Worm (Caenorhabditis elegans) whole organism, young adult: ENCODE measurements around the gene far-3.
A peak's percentile ranks its signal among the peaks of the same experiment; 100 is the strongest.

Experiments used
- B0019.2 ChIP-seq: fragments of 200-800 bp; sonication (Bioruptor generic); conservative IDR thresholded peaks from 2 replicates; pipeline ENCODE4 v1.3.6; 2022; ENCODE audit warnings: missing genetic modification reagents, missing genetic modification characterization, missing compliant biosample characterization
- B0035.1 ChIP-seq: sonication (generic microtip); optimal IDR thresholded peaks from 2 replicates; lab custom pipeline; 2016; ENCODE audit warnings: missing genetic modification characterization, mild to moderate bottlenecking, missing compliant biosample characterization, missing genotype, missing genetic modification reagents
- C06A6.2 ChIP-seq: fragments of 200-800 bp; sonication (Bioruptor generic); conservative IDR thresholded peaks from 2 replicates; pipeline ENCODE4 v1.3.6; 2022; ENCODE audit warnings: missing genetic modification characterization, missing compliant biosample characterization
- C17E4.6 ChIP-seq: fragments of 200-800 bp; sonication (Bioruptor generic); IDR thresholded peaks from 2 replicates; pipeline ENCODE4 v1.3.6; 2022; ENCODE audit warnings: missing genetic modification reagents, missing genetic modification characterization, missing compliant biosample characterization
- D2030.7 ChIP-seq: fragments of 200-800 bp; sonication (Bioruptor generic); IDR thresholded peaks from 2 replicates; pipeline ENCODE4 v1.3.6; 2022; ENCODE audit warnings: missing genetic modification reagents, missing genetic modification characterization, missing compliant biosample characterization
- F23B12.7 ChIP-seq: sonication (generic microtip); optimal IDR thresholded peaks from 2 replicates; lab custom pipeline; 2017; ENCODE audit warnings: missing genetic modification characterization, mild to moderate bottlenecking, missing compliant biosample characterization, antibody characterized with exemption, moderate library complexity; ENCODE audit not compliant: insufficient read depth
- F39B2.1 ChIP-seq: fragments of 200-800 bp; sonication (Bioruptor generic); IDR thresholded peaks from 2 replicates; pipeline ENCODE4 v1.3.6; 2022; ENCODE audit warnings: missing genetic modification reagents, missing genetic modification characterization, missing compliant biosample characterization
- F49E8.2 ChIP-seq: sonication (generic microtip); optimal IDR thresholded peaks from 3 replicates; lab custom pipeline; 2017; ENCODE audit warnings: missing genetic modification characterization, mild to moderate bottlenecking, missing compliant biosample characterization, antibody characterized with exemption, moderate library complexity; ENCODE audit not compliant: insufficient read depth
- F55B11.4 ChIP-seq: sonication (generic microtip); optimal IDR thresholded peaks from 2 replicates; lab custom pipeline; 2016; ENCODE audit warnings: missing compliant biosample characterization, missing genetic modification characterization, borderline replicate concordance; ENCODE audit not compliant: insufficient read depth
- F57A8.1 ChIP-seq: fragments of 200-800 bp; sonication (Bioruptor generic); optimal IDR thresholded peaks from 2 replicates; lab custom pipeline; 2018; ENCODE audit warnings: mild to moderate bottlenecking, missing genetic modification characterization, moderate library complexity, missing compliant biosample characterization
- T07F8.4 ChIP-seq: sonication (generic microtip); optimal IDR thresholded peaks from 2 replicates; lab custom pipeline; 2016; ENCODE audit warnings: mild to moderate bottlenecking, missing genetic modification characterization, moderate library complexity, missing compliant biosample characterization
- Y53G8AR.9 ChIP-seq: fragments of 200-800 bp; sonication (Bioruptor generic); conservative IDR thresholded peaks from 2 replicates; pipeline ENCODE4 v1.3.6; 2022; ENCODE audit warnings: missing genetic modification reagents, missing genetic modification characterization, missing compliant biosample characterization
- Y95B8A.8 ChIP-seq: fragments of 200-800 bp; sonication (Bioruptor generic); IDR thresholded peaks from 2 replicates; pipeline ENCODE4 v1.3.6; 2022; ENCODE audit warnings: missing genetic modification reagents, missing genetic modification characterization, missing compliant biosample characterization
- aptf-3 ChIP-seq: fragments of 200-800 bp; sonication (Bioruptor generic); IDR thresholded peaks from 2 replicates; pipeline ENCODE4 v1.3.6; 2022; ENCODE audit warnings: missing genetic modification characterization, missing compliant biosample characterization
- athp-1 ChIP-seq: sonication (generic microtip); optimal IDR thresholded peaks from 2 replicates; lab custom pipeline; 2017; ENCODE audit warnings: mild to moderate bottlenecking, missing genetic modification characterization, missing compliant biosample characterization
- attf-3 ChIP-seq: fragments of 200-800 bp; sonication (Bioruptor generic); conservative IDR thresholded peaks from 2 replicates; pipeline ENCODE4 v1.3.6; 2022; ENCODE audit warnings: missing genetic modification reagents, missing genetic modification characterization, missing compliant biosample characterization
- bed-2 ChIP-seq: fragments of 200-800 bp; sonication (Bioruptor generic); IDR thresholded peaks from 2 replicates; pipeline ENCODE4 v1.3.6; 2022; ENCODE audit warnings: missing genetic modification reagents, missing genetic modification characterization, missing compliant biosample characterization
- ccch-3 ChIP-seq: fragments of 200-800 bp; sonication (Bioruptor generic); optimal IDR thresholded peaks from 2 replicates; lab custom pipeline; 2018; ENCODE audit warnings: mild to moderate bottlenecking, missing genetic modification characterization, missing compliant biosample characterization
- cebp-1 ChIP-seq, 2 experiments: fragments of 200-800 bp in 1 of 2; sonication (Bioruptor generic) in 1 of 2; sonication (generic microtip) in 1 of 2; IDR thresholded peaks in 1 of 2; optimal IDR thresholded peaks in 1 of 2; 2 replicates each; pipeline versions ENCODE4 v1.3.6 to Lab custom; 2017 to 2022; ENCODE audit warnings: missing compliant biosample characterization in 2 of 2, missing genetic modification characterization in 2 of 2, mild to moderate bottlenecking in 1 of 2, missing genetic modification reagents in 1 of 2, moderate library complexity in 1 of 2
- ceh-40 ChIP-seq: fragments of 200-800 bp; sonication (Bioruptor generic); IDR thresholded peaks from 2 replicates; pipeline ENCODE4 v1.3.6; 2022; ENCODE audit warnings: missing genetic modification characterization, missing compliant biosample characterization
- ceh-91 ChIP-seq: fragments of 200-800 bp; sonication (Bioruptor generic); IDR thresholded peaks from 2 replicates; pipeline ENCODE4 v1.3.6; 2022; ENCODE audit warnings: missing genetic modification reagents, missing genetic modification characterization, missing compliant biosample characterization
- dpff-1 ChIP-seq: sonication (generic microtip); optimal IDR thresholded peaks from 2 replicates; lab custom pipeline; 2017; ENCODE audit warnings: mild to moderate bottlenecking, missing genetic modification characterization, missing compliant biosample characterization
- dpl-1 ChIP-seq: fragments of 150-350 bp; optimal IDR thresholded peaks from 2 replicates; lab custom pipeline; 2014; ENCODE audit warnings: missing biosample characterization, missing genetic modification reagents, missing genetic modification characterization
- egl-18 ChIP-seq: fragments of 200-800 bp; sonication (Bioruptor generic); IDR thresholded peaks from 2 replicates; pipeline ENCODE4 v1.3.6; 2022; ENCODE audit warnings: missing genetic modification reagents, missing genetic modification characterization, missing compliant biosample characterization
- egl-44 ChIP-seq: fragments of 200-800 bp; sonication (Bioruptor generic); IDR thresholded peaks from 2 replicates; pipeline ENCODE4 v1.3.6; 2022; ENCODE audit warnings: missing genetic modification reagents, missing genetic modification characterization, missing compliant biosample characterization
- egrh-3 ChIP-seq: fragments of 200-800 bp; sonication (Bioruptor generic); IDR thresholded peaks from 2 replicates; pipeline ENCODE4 v1.3.6; 2022; ENCODE audit warnings: missing genetic modification reagents, missing genetic modification characterization, missing compliant biosample characterization
- ets-4 ChIP-seq: fragments of 200-800 bp; sonication (Bioruptor generic); optimal IDR thresholded peaks from 2 replicates; lab custom pipeline; 2018; ENCODE audit warnings: mild to moderate bottlenecking, missing genetic modification characterization, missing compliant biosample characterization
- hmg-20 ChIP-seq: fragments of 200-800 bp; sonication (Bioruptor generic); IDR thresholded peaks from 2 replicates; pipeline ENCODE4 v1.3.6; 2022; ENCODE audit warnings: missing genetic modification reagents, missing genetic modification characterization, missing compliant biosample characterization
- let-526 ChIP-seq: fragments of 200-800 bp; sonication (Bioruptor generic); IDR thresholded peaks from 2 replicates; pipeline ENCODE4 v1.3.6; 2022; ENCODE audit warnings: missing genetic modification reagents, missing genetic modification characterization, missing compliant biosample characterization
- lsy-27 ChIP-seq: sonication (generic microtip); optimal IDR thresholded peaks from 2 replicates; lab custom pipeline; 2017; ENCODE audit warnings: missing genetic modification characterization, mild to moderate bottlenecking, missing compliant biosample characterization, antibody characterized with exemption, missing genotype, borderline replicate concordance; ENCODE audit not compliant: insufficient read depth
- madf-10 ChIP-seq: sonication (generic microtip); optimal IDR thresholded peaks from 2 replicates; lab custom pipeline; 2016; ENCODE audit warnings: mild to moderate bottlenecking, missing genetic modification characterization, missing compliant biosample characterization
- madf-6 ChIP-seq: fragments of 200-800 bp; sonication (Bioruptor generic); IDR thresholded peaks from 2 replicates; pipeline ENCODE4 v1.3.6; 2022; ENCODE audit warnings: missing genetic modification reagents, missing genetic modification characterization, missing compliant biosample characterization
- mel-28 ChIP-seq: sonication (generic microtip); optimal IDR thresholded peaks from 2 replicates; lab custom pipeline; 2016; ENCODE audit warnings: borderline replicate concordance, mild to moderate bottlenecking, missing genetic modification characterization, missing compliant biosample characterization
- mes-4 ChIP-seq: sonication (generic microtip); optimal IDR thresholded peaks from 2 replicates; lab custom pipeline; 2016; ENCODE audit warnings: missing genotype, missing genetic modification characterization, missing compliant biosample characterization
- mxl-1 ChIP-seq: sonication (generic microtip); optimal IDR thresholded peaks from 2 replicates; lab custom pipeline; 2016; ENCODE audit warnings: missing genetic modification characterization, missing compliant biosample characterization
- nhr-120 ChIP-seq: fragments of 200-800 bp; sonication (Bioruptor generic); IDR thresholded peaks from 2 replicates; pipeline ENCODE4 v1.3.6; 2022; ENCODE audit warnings: missing genetic modification characterization, missing compliant biosample characterization
- nhr-179 ChIP-seq: sonication (generic microtip); optimal IDR thresholded peaks from 2 replicates; lab custom pipeline; 2016; ENCODE audit warnings: mild to moderate bottlenecking, missing genetic modification characterization, missing compliant biosample characterization
- nhr-80 ChIP-seq: sonication (generic microtip); optimal IDR thresholded peaks from 2 replicates; lab custom pipeline; 2016; ENCODE audit warnings: missing genetic modification characterization, missing compliant biosample characterization
- nhr-90 ChIP-seq: sonication (generic microtip); optimal IDR thresholded peaks from 2 replicates; lab custom pipeline; 2016; ENCODE audit warnings: missing genotype, mild to moderate bottlenecking, missing genetic modification characterization, missing compliant biosample characterization
- repo-1 ChIP-seq: sonication (generic microtip); optimal IDR thresholded peaks from 2 replicates; lab custom pipeline; 2017; ENCODE audit warnings: mild to moderate bottlenecking, missing genetic modification characterization, missing compliant biosample characterization
- sdz-38 ChIP-seq: sonication (generic microtip); optimal IDR thresholded peaks from 2 replicates; lab custom pipeline; 2016; ENCODE audit warnings: missing genotype, missing genetic modification characterization, missing compliant biosample characterization
- snpc-1.3 ChIP-seq: sonication (generic microtip); optimal IDR thresholded peaks from 2 replicates; lab custom pipeline; 2017; ENCODE audit warnings: missing genetic modification characterization, mild to moderate bottlenecking, missing compliant biosample characterization, antibody characterized with exemption, moderate library complexity, missing genotype, missing genetic modification reagents; ENCODE audit not compliant: insufficient read depth
- unc-62 ChIP-seq: fragments of 150-350 bp; optimal IDR thresholded peaks from 2 replicates; lab custom pipeline; 2014; ENCODE audit warnings: missing biosample characterization, missing genetic modification reagents, missing genetic modification characterization
- xnd-1 ChIP-seq: sonication (generic microtip); optimal IDR thresholded peaks from 2 replicates; lab custom pipeline; 2016; ENCODE audit warnings: missing genotype, missing genetic modification reagents, missing genetic modification characterization, missing compliant biosample characterization
- zim-3 ChIP-seq: sonication (generic microtip); optimal IDR thresholded peaks from 2 replicates; lab custom pipeline; 2017; ENCODE audit warnings: mild to moderate bottlenecking, missing genetic modification characterization, moderate library complexity, missing compliant biosample characterization
- ztf-18 ChIP-seq: sonication (generic microtip); optimal IDR thresholded peaks from 2 replicates; lab custom pipeline; 2016; ENCODE audit warnings: missing genotype, mild to moderate bottlenecking, missing genetic modification characterization, missing compliant biosample characterization
- ztf-28 ChIP-seq: fragments of 200-800 bp; sonication (Bioruptor generic); IDR thresholded peaks from 2 replicates; pipeline ENCODE4 v1.3.6; 2022; ENCODE audit warnings: missing genetic modification reagents, missing genetic modification characterization, missing compliant biosample characterization

The far-3 gene

DNA sequence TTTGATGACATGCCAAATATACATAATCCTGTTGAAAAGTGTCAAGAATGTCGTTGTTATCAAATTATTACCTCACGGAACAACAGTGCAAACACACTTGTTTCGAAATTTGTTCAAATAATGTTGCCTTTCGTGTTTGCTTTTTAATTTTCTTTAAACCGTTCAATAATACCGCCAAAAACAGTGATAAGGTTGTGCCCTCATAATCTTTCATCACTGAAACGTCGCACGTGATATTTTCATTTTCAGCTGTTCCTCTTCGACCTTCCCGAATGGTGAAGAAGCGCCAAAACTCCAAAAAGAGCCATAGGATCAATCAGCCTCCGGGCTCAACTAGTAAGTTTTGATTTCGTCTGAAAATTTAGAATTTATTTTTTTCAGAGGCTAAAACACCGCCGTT is 4.7 kb upstream of the far-3 start, which contains the start of gene inft-2:
TSS of gene inft-2 (plus strand) at position 248 of the 400 bp plus-strand sequence.
- TF ChIP-seq unc-62 (GFP tag; lab: Kevin White, UChicago) (peak; percentile 40), C06A6.2 (GFP tag; lab: Robert Waterston, UW) (no peak), cebp-1 (GFP tag; IDR thresholded peaks at IDR 0.05; lab: Robert Waterston, UW) (peak; percentile 65; the same call in 1 of the 2 replicates), cebp-1 (tag; optimal IDR thresholded peaks at IDR 0.05; lab: Kevin White, UChicago) (no peak), F39B2.1 (GFP tag; lab: Robert Waterston, UW) (no peak), hmg-20 (no peak), nhr-80 (tag; lab: Kevin White, UChicago) (peak; percentile 71)

DNA sequence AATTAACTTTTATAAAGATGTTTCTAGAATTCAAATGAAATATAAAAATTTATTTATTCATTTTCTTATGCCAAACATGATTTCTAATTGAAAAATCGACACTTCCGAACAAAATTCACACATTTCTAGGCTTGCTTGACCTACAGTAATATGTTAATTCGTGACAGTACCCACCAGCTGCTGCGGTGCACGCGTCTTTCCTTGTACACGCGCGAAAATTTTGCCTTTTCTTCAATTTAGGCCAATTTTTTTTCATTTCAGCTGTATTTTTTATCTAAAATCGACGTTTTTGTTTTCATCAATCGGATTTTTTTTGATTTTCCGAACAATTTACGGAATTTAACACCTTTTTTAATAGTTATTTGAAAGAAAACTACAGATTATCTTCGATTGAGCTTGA is 2.7 kb upstream of the far-3 start:
- TF ChIP-seq D2030.7 (GFP tag; lab: Robert Waterston, UW) (peak; percentile 92), dpff-1 (tag; lab: Kevin White, UChicago) (no peak), zim-3 (no peak), nhr-90 (tag; lab: Kevin White, UChicago) (no peak), C17E4.6 (GFP tag; lab: Robert Waterston, UW) (no peak), mes-4 (tag; lab: Kevin White, UChicago) (no peak), egrh-3 (no peak), ets-4 (no peak), lsy-27 (no peak), B0035.1 (no peak), bed-2 (GFP tag; lab: Robert Waterston, UW) (no peak), ztf-18 (tag; lab: Kevin White, UChicago) (no peak), aptf-3 (GFP tag; lab: Robert Waterston, UW) (no peak), let-526 (GFP tag; lab: Robert Waterston, UW) (no peak), F23B12.7 (tag; lab: Kevin White, UChicago) (no peak), dpl-1 (peak; percentile 91), unc-62 (GFP tag; lab: Kevin White, UChicago) (no peak), xnd-1 (tag; lab: Kevin White, UChicago) (peak; percentile 92), sdz-38 (no peak), B0019.2 (peak; percentile 66), mel-28 (tag; lab: Kevin White, UChicago) (no peak), T07F8.4 (tag; lab: Kevin White, UChicago) (no peak), F49E8.2 (tag; lab: Kevin White, UChicago) (peak; percentile 87), ceh-40 (GFP tag; lab: Robert Waterston, UW) (no peak), nhr-179 (tag; lab: Kevin White, UChicago) (no peak), egl-18 (GFP tag; lab: Robert Waterston, UW) (no peak), madf-10 (no peak), F57A8.1 (GFP tag; lab: Kevin White, UChicago) (no peak), ccch-3 (GFP tag; lab: Kevin White, UChicago) (no peak), madf-6 (GFP tag; lab: Robert Waterston, UW) (peak; percentile 97), athp-1 (tag; lab: Kevin White, UChicago) (no peak), mxl-1 (tag; lab: Kevin White, UChicago) (no peak), egl-44 (GFP tag; lab: Robert Waterston, UW) (no peak), Y95B8A.8 (GFP tag; lab: Robert Waterston, UW) (0 out of 2 replicates have a peak, but pooled peaks have one; percentile 52), attf-3 (peak; percentile 34; the same call in 1 of the 2 replicates), ceh-91 (peak; percentile 86), repo-1 (tag; lab: Kevin White, UChicago) (no peak), nhr-120 (GFP tag; lab: Robert Waterston, UW) (no peak), Y53G8AR.9 (GFP tag; lab: Robert Waterston, UW) (no peak), F55B11.4 (no peak), ztf-28 (GFP tag; lab: Robert Waterston, UW) (no peak), snpc-1.3 (tag; lab: Kevin White, UChicago) (peak; percentile 65)
